Worm (Caenorhabditis elegans): ENCODE measurements around the gene Y66D12A.21.

DNA sequence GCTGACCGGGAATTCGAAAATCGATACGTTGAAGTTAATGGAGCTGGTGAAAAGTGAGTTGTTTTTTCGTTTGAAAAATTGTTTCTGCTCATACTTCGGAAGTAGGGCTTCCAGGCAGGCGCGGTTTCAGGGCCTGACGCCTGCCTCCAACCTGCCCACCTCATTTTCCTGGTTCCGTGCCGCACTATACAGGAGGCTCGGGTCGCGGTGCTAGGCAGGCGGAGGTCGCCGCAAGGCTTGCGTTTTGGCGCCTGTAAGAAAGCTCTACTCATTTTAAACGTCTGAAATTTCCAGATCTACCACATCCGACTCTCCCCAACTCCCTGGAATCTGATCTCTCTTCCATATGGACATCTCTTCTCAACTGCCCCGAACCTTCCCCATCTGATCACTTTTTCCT lies 39.8 kb upstream of the Y66D12A.21 start:
- TF ChIP-seq lin-13 (tag; optimal IDR thresholded peaks at IDR 0.05) (no peak), unc-62 (GFP tag; optimal IDR thresholded peaks at IDR 0.05) (no peak), pha-4 (tag; optimal IDR thresholded peaks at IDR 0.05) (no peak), ztf-11 (tag; optimal IDR thresholded peaks at IDR 0.05) (no peak), elt-3 (tag; optimal IDR thresholded peaks at IDR 0.05) (no peak), nhr-12 (tag; optimal IDR thresholded peaks at IDR 0.05) (no peak), elt-1 (tag; optimal IDR thresholded peaks at IDR 0.05; ENCODE audit: borderline replicate concordance, insufficient read depth) (no peak), mls-2 (tag; optimal IDR thresholded peaks at IDR 0.05) (no peak), snpc-4 (tag; optimal IDR thresholded peaks at IDR 0.05) (no peak), nhr-28 (tag; optimal IDR thresholded peaks at IDR 0.05) (no peak), nhr-237 (tag; optimal IDR thresholded peaks at IDR 0.05) (no peak), mep-1 (tag; optimal IDR thresholded peaks at IDR 0.05) (no peak), blmp-1 (tag; optimal IDR thresholded peaks at IDR 0.05) (no peak), unc-39 (tag; optimal IDR thresholded peaks at IDR 0.05) (no peak)

Measured in whole organism, mixed stage, embryonic.